Worm (Caenorhabditis elegans): Measurements from ENCODE around the gene ZK686.6.

The ZK686.6 gene

ce11 chrIII:7772901-7773300 lies at the start of gene ZK686.6, which contains the start of gene ZK686.1:
Gene ZK686.6 (minus strand): TSS chrIII:7773001.
Gene ZK686.1 (plus strand): TSS chrIII:7773134.
- TF ChIP-seq nhr-6 (tag; optimal IDR thresholded peaks at IDR 0.05) (no peak), crh-2 (tag; optimal IDR thresholded peaks at IDR 0.05) (no peak), ceh-82 (tag; optimal IDR thresholded peaks at IDR 0.05) (no peak), sma-3 (GFP tag; optimal IDR thresholded peaks at IDR 0.05) (no peak), R02D3.7 (tag; optimal IDR thresholded peaks at IDR 0.05) (no peak), dmd-4 (tag; optimal IDR thresholded peaks at IDR 0.05) (no peak)

- TF ChIP-seq lsy-2 (tag; optimal IDR thresholded peaks at IDR 0.05) (peak in 1 of 2 experiments; percentile 57), ztf-11 (tag; optimal IDR thresholded peaks at IDR 0.05) (no peak), nhr-6 (tag; optimal IDR thresholded peaks at IDR 0.05) (no peak), dmd-4 (tag; optimal IDR thresholded peaks at IDR 0.05) (no peak), lin-39 (tag; optimal IDR thresholded peaks at IDR 0.05) (no peak), nhr-129 (tag; optimal IDR thresholded peaks at IDR 0.05) (peak; percentile 41), fos-1 (tag; optimal IDR thresholded peaks at IDR 0.05) (no peak), unc-55 (GFP tag; optimal IDR thresholded peaks at IDR 0.05) (peak; percentile 43)
These were observed 47.1 kb upstream of the ZK686.6 start for ce11 chrIII:7819866-7820265.

ce11 chrIII:7818965-7819364 lies 46.2 kb upstream of the ZK686.6 start:
- TF ChIP-seq aly-2 (tag; optimal IDR thresholded peaks at IDR 0.05) (no peak), nhr-12 (tag; optimal IDR thresholded peaks at IDR 0.05) (no peak), nhr-77 (tag; optimal IDR thresholded peaks at IDR 0.05) (no peak), ceh-16 (tag; optimal IDR thresholded peaks at IDR 0.05) (no peak), nhr-10 (tag; optimal IDR thresholded peaks at IDR 0.05) (no peak)

ce11 chrIII:7816463-7816862 lies 43.7 kb upstream of the ZK686.6 start:
- TF ChIP-seq sem-4 (tag; optimal IDR thresholded peaks at IDR 0.05) (peak; percentile 100), egl-27 (tag; optimal IDR thresholded peaks at IDR 0.05) (no peak)

ce11 chrIII:7815571-7816348 lies 43.0 kb upstream of the ZK686.6 start:
- TF ChIP-seq nhr-237 (tag; optimal IDR thresholded peaks at IDR 0.05) (no peak), sem-4 (tag; optimal IDR thresholded peaks at IDR 0.05) (peak; percentile 100)

ce11 chrIII:7815056-7815366 lies 42.2 kb upstream of the ZK686.6 start:
- TF ChIP-seq nhr-237 (tag; optimal IDR thresholded peaks at IDR 0.05) (no peak), skn-1 (tag; optimal IDR thresholded peaks at IDR 0.05) (no peak), ceh-82 (tag; optimal IDR thresholded peaks at IDR 0.05) (no peak), F13H6.1 (tag; optimal IDR thresholded peaks at IDR 0.05) (no peak), ztf-1 (GFP tag; conservative IDR thresholded peaks at IDR 0.05) (no peak), mdl-1 (tag; optimal IDR thresholded peaks at IDR 0.05) (no peak), R02D3.7 (tag; optimal IDR thresholded peaks at IDR 0.05) (no peak), nhr-129 (tag; optimal IDR thresholded peaks at IDR 0.05) (no peak), unc-55 (GFP tag; optimal IDR thresholded peaks at IDR 0.05) (no peak), sma-9 (GFP tag; optimal IDR thresholded peaks at IDR 0.05) (no peak), sma-9 (tag; optimal IDR thresholded peaks at IDR 0.05) (no peak), lin-13 (GFP tag; optimal IDR thresholded peaks at IDR 0.05) (no peak), ceh-16 (tag; optimal IDR thresholded peaks at IDR 0.05) (no peak), C34F6.9 (tag; optimal IDR thresholded peaks at IDR 0.05) (no peak), peb-1 (tag; optimal IDR thresholded peaks at IDR 0.05) (no peak), ztf-11 (tag; optimal IDR thresholded peaks at IDR 0.05) (no peak), nhr-10 (tag; optimal IDR thresholded peaks at IDR 0.05) (no peak), nhr-23 (tag; optimal IDR thresholded peaks at IDR 0.05) (no peak), elt-1 (tag; optimal IDR thresholded peaks at IDR 0.05) (no peak), aly-2 (tag; optimal IDR thresholded peaks at IDR 0.05) (no peak)
